Fruit fly (Drosophila melanogaster) whole organism, embryonic: ENCODE data around the gene CstF50.

ENCODE experiments used
- Adf1 ChIP-seq: fragments of 200-800 bp; sonication (Bioruptor generic); IDR thresholded peaks from 2 replicates; pipeline ENCODE4 v1.3.6; 2022; ENCODE audit warnings: missing biosample characterization, missing genetic modification characterization
- B-H2 ChIP-seq: fragments of 200-800 bp; sonication (Bioruptor generic); optimal IDR thresholded peaks from 2 replicates; lab custom pipeline; 2018; ENCODE audit warnings: missing biosample characterization, mild to moderate bottlenecking, missing genetic modification characterization
- Bdp1 ChIP-seq: fragments of 200-800 bp; sonication (Bioruptor generic); optimal IDR thresholded peaks from 3 replicates; lab custom pipeline; 2016; ENCODE audit warnings: missing biosample characterization, missing genetic modification characterization
- Bteb2 ChIP-seq: fragments of 200-800 bp; sonication (Bioruptor generic); optimal IDR thresholded peaks from 2 replicates; lab custom pipeline; 2016; ENCODE audit warnings: missing biosample characterization, missing genetic modification characterization
- C15 ChIP-seq: fragments of 200-800 bp; sonication (Bioruptor generic); IDR thresholded peaks from 3 replicates; pipeline ENCODE4 v1.3.6; 2022; ENCODE audit warnings: missing biosample characterization, missing genetic modification characterization
- CG12071 ChIP-seq: fragments of 200-800 bp; sonication (Bioruptor generic); optimal IDR thresholded peaks from 3 replicates; lab custom pipeline; 2018; ENCODE audit warnings: missing biosample characterization, mild to moderate bottlenecking, missing genetic modification characterization
- CG12769 ChIP-seq: fragments of 200-800 bp; sonication (Bioruptor generic); optimal IDR thresholded peaks from 2 replicates; lab custom pipeline; 2019; ENCODE audit warnings: missing biosample characterization, mild to moderate bottlenecking, missing genetic modification characterization, moderate library complexity
- CG13123 ChIP-seq: fragments of 200-800 bp; sonication (Bioruptor generic); optimal IDR thresholded peaks from 2 replicates; lab custom pipeline; 2016; ENCODE audit warnings: missing biosample characterization, missing genetic modification characterization
- CG15479 ChIP-seq: fragments of 200-800 bp; sonication (Bioruptor generic); optimal IDR thresholded peaks from 3 replicates; lab custom pipeline; 2019; ENCODE audit warnings: missing biosample characterization, mild to moderate bottlenecking, missing genetic modification characterization, moderate library complexity
- CG15514 ChIP-seq: fragments of 200-800 bp; sonication (Bioruptor generic); optimal IDR thresholded peaks from 3 replicates; lab custom pipeline; 2017; ENCODE audit warnings: missing biosample characterization, missing genetic modification characterization, mild to moderate bottlenecking, moderate library complexity, missing genetic modification reagents
- CG16779 ChIP-seq: fragments of 200-800 bp; sonication (Bioruptor generic); IDR thresholded peaks from 2 replicates; pipeline ENCODE4 v1.3.6; 2022; ENCODE audit warnings: missing biosample characterization, missing genetic modification characterization
- CG17328 ChIP-seq: fragments of 200-800 bp; sonication (Bioruptor generic); IDR thresholded peaks from 2 replicates; pipeline ENCODE4 v1.3.6; 2022; ENCODE audit warnings: missing biosample characterization, missing genetic modification characterization
- CG17385 ChIP-seq: fragments of 200-800 bp; sonication (Bioruptor generic); optimal IDR thresholded peaks from 3 replicates; lab custom pipeline; 2018; ENCODE audit warnings: missing biosample characterization, mild to moderate bottlenecking, missing genetic modification characterization
- CG17568 ChIP-seq: fragments of 200-800 bp; sonication (Bioruptor generic); optimal IDR thresholded peaks from 2 replicates; lab custom pipeline; 2018; ENCODE audit warnings: missing biosample characterization, mild to moderate bottlenecking, missing genetic modification characterization, moderate library complexity
- CG17829 ChIP-seq: fragments of 200-800 bp; optimal IDR thresholded peaks from 2 replicates; lab custom pipeline; 2019; ENCODE audit warnings: missing biosample characterization, mild to moderate bottlenecking, missing genetic modification characterization, moderate library complexity
- CG18599 ChIP-seq: fragments of 200-800 bp; sonication (Bioruptor generic); optimal IDR thresholded peaks from 3 replicates; lab custom pipeline; 2017; ENCODE audit warnings: missing biosample characterization, missing genetic modification characterization, mild to moderate bottlenecking, moderate library complexity, missing genetic modification reagents
- CG30020 ChIP-seq: fragments of 200-800 bp; optimal IDR thresholded peaks from 2 replicates; lab custom pipeline; 2019; ENCODE audit warnings: missing biosample characterization, mild to moderate bottlenecking, missing genetic modification characterization, moderate library complexity
- CG31365 ChIP-seq: fragments of 200-800 bp; sonication (Bioruptor generic); optimal IDR thresholded peaks from 2 replicates; lab custom pipeline; 2018; ENCODE audit warnings: missing biosample characterization, mild to moderate bottlenecking, missing genetic modification characterization
- CG4360 ChIP-seq: fragments of 200-800 bp; sonication (Bioruptor generic); IDR thresholded peaks from 2 replicates; pipeline ENCODE4 v1.3.6; 2022; ENCODE audit warnings: missing biosample characterization, missing genetic modification characterization
- CG4854 ChIP-seq: fragments of 200-800 bp; sonication (Bioruptor generic); optimal IDR thresholded peaks from 2 replicates; lab custom pipeline; 2016; ENCODE audit warnings: missing biosample characterization, missing genetic modification characterization, inconsistent platforms
- CG8944 ChIP-seq: fragments of 200-800 bp; sonication (Bioruptor generic); optimal IDR thresholded peaks from 3 replicates; lab custom pipeline; 2016; ENCODE audit warnings: missing biosample characterization, missing genetic modification characterization
- CG9727 ChIP-seq: fragments of 200-800 bp; sonication (Bioruptor generic); optimal IDR thresholded peaks from 3 replicates; lab custom pipeline; 2017; ENCODE audit warnings: missing biosample characterization, mild to moderate bottlenecking, missing genetic modification characterization
- Doc3 ChIP-seq: fragments of 200-800 bp; sonication (Bioruptor generic); IDR thresholded peaks from 3 replicates; pipeline ENCODE4 v1.3.6; 2022; ENCODE audit warnings: missing biosample characterization, missing genetic modification characterization; ENCODE audit not compliant: partially characterized antibody
- E2f2 ChIP-seq: fragments of 200-800 bp; sonication (Bioruptor generic); IDR thresholded peaks from 2 replicates; pipeline ENCODE4 v1.3.6; 2022; ENCODE audit warnings: missing biosample characterization, missing genetic modification characterization
- Hsf ChIP-seq: fragments of 200-800 bp; sonication (Bioruptor generic); optimal IDR thresholded peaks from 3 replicates; lab custom pipeline; 2016; ENCODE audit warnings: missing biosample characterization, missing genetic modification characterization
- Jarid2 ChIP-seq: fragments of 200-800 bp; sonication (Bioruptor generic); optimal IDR thresholded peaks from 3 replicates; lab custom pipeline; 2017; ENCODE audit warnings: mild to moderate bottlenecking, missing biosample characterization, missing genetic modification reagents, missing genetic modification characterization
- Pdp1 ChIP-seq, 2 experiments: fragments of 200-800 bp; sonication (Bioruptor generic); optimal IDR thresholded peaks; 3 replicates each; lab custom pipeline; 2016; ENCODE audit warnings: missing biosample characterization in 2 of 2, missing genetic modification characterization in 2 of 2, mild to moderate bottlenecking in 1 of 2, moderate library complexity in 1 of 2
- Stat92E ChIP-seq, 3 experiments: fragments of >200 bp in 2 of 3; fragments of 200-800 bp in 1 of 3; sonication (Bioruptor generic) in 1 of 3; optimal IDR thresholded peaks; 2 replicates each; lab custom pipeline; 2017 to 2019; ENCODE audit warnings: missing biosample characterization in 3 of 3, missing genetic modification characterization in 3 of 3, mild to moderate bottlenecking in 1 of 3, moderate library complexity in 1 of 3
- Vsx1 ChIP-seq: fragments of 200-800 bp; sonication (Bioruptor generic); optimal IDR thresholded peaks from 2 replicates; lab custom pipeline; 2017; ENCODE audit warnings: missing biosample characterization, mild to moderate bottlenecking, missing genetic modification characterization, missing genetic modification reagents
- ara ChIP-seq: fragments of 200-800 bp; sonication (Bioruptor generic); IDR thresholded peaks from 2 replicates; pipeline ENCODE4 v1.3.6; 2022; ENCODE audit warnings: missing biosample characterization, missing genetic modification characterization
- ato ChIP-seq: fragments of 200-800 bp; sonication (Bioruptor generic); IDR thresholded peaks from 2 replicates; pipeline ENCODE4 v1.3.6; 2022; ENCODE audit warnings: missing biosample characterization, missing genetic modification characterization; ENCODE audit not compliant: partially characterized antibody
- bcd ChIP-seq: fragments of 200-800 bp; sonication (Bioruptor generic); optimal IDR thresholded peaks from 2 replicates; lab custom pipeline; 2017; ENCODE audit warnings: missing biosample characterization, mild to moderate bottlenecking, missing genetic modification characterization
- br ChIP-seq: fragments of >200 bp; optimal IDR thresholded peaks from 2 replicates; lab custom pipeline; 2017
- chinmo ChIP-seq: fragments of 200-800 bp; sonication (Bioruptor generic); IDR thresholded peaks from 4 replicates; pipeline ENCODE4 v1.3.6; 2022; ENCODE audit warnings: missing biosample characterization, missing genetic modification characterization; ENCODE audit not compliant: partially characterized antibody
- chm ChIP-seq: fragments of 200-800 bp; sonication (Bioruptor generic); IDR thresholded peaks from 2 replicates; pipeline ENCODE4 v1.3.6; 2022; ENCODE audit warnings: missing biosample characterization, missing genetic modification characterization
- chn ChIP-seq: fragments of 200-800 bp; sonication (Bioruptor generic); optimal IDR thresholded peaks from 2 replicates; lab custom pipeline; 2016; ENCODE audit warnings: missing biosample characterization, missing genetic modification characterization
- disco-r ChIP-seq: fragments of 200-800 bp; sonication (Bioruptor generic); optimal IDR thresholded peaks from 2 replicates; lab custom pipeline; 2016; ENCODE audit warnings: missing biosample characterization, missing genetic modification characterization
- fd102C ChIP-seq: fragments of 200-800 bp; sonication (Bioruptor generic); optimal IDR thresholded peaks from 2 replicates; lab custom pipeline; 2018; ENCODE audit warnings: missing biosample characterization, mild to moderate bottlenecking, missing genetic modification characterization, moderate library complexity
- her ChIP-seq: fragments of 200-800 bp; sonication (Bioruptor generic); optimal IDR thresholded peaks from 2 replicates; lab custom pipeline; 2016; ENCODE audit warnings: missing biosample characterization, missing genetic modification characterization
- kni ChIP-seq: fragments of 200-800 bp; sonication (Bioruptor generic); optimal IDR thresholded peaks from 3 replicates; lab custom pipeline; 2017; ENCODE audit warnings: mild to moderate bottlenecking, missing biosample characterization, missing genetic modification reagents, missing genetic modification characterization
- lov ChIP-seq, 2 experiments: fragments of 200-800 bp in 1 of 2; fragments of >200 bp in 1 of 2; sonication (Bioruptor generic) in 1 of 2; IDR thresholded peaks in 1 of 2; optimal IDR thresholded peaks in 1 of 2; 2 replicates in 1 of 2; 3 replicates in 1 of 2; pipeline versions ENCODE4 v1.3.6 to Lab custom; 2017 to 2022; ENCODE audit warnings: missing biosample characterization in 1 of 2, missing genetic modification characterization in 1 of 2
- onecut ChIP-seq: fragments of 200-800 bp; sonication (Bioruptor generic); IDR thresholded peaks from 2 replicates; pipeline ENCODE4 v1.3.6; 2022; ENCODE audit warnings: missing biosample characterization, missing genetic modification characterization
- pros ChIP-seq: fragments of 200-800 bp; sonication (Bioruptor generic); optimal IDR thresholded peaks from 3 replicates; lab custom pipeline; 2019; ENCODE audit warnings: missing biosample characterization, mild to moderate bottlenecking, missing genetic modification characterization, moderate library complexity
- scrt ChIP-seq: fragments of 200-800 bp; sonication (Bioruptor generic); optimal IDR thresholded peaks from 2 replicates; lab custom pipeline; 2018; ENCODE audit warnings: missing biosample characterization, mild to moderate bottlenecking, missing genetic modification characterization, moderate library complexity
- slbo ChIP-seq: fragments of 200-800 bp; sonication (Bioruptor generic); IDR thresholded peaks from 2 replicates; pipeline ENCODE4 v1.3.6; 2022; ENCODE audit warnings: missing biosample characterization, missing genetic modification characterization
- sr ChIP-seq: fragments of 200-800 bp; sonication (Bioruptor generic); IDR thresholded peaks from 3 replicates; pipeline ENCODE4 v1.3.6; 2022; ENCODE audit warnings: missing biosample characterization, missing genetic modification characterization
- unc-4 ChIP-seq: fragments of 200-800 bp; sonication (Bioruptor generic); IDR thresholded peaks from 2 replicates; pipeline ENCODE4 v1.3.6; 2022; ENCODE audit warnings: missing biosample characterization, missing genetic modification characterization; ENCODE audit not compliant: partially characterized antibody
- zfh1 ChIP-seq: fragments of 200-800 bp; sonication (Bioruptor generic); IDR thresholded peaks from 3 replicates; pipeline ENCODE4 v1.3.6; 2022; ENCODE audit warnings: missing biosample characterization, missing genetic modification characterization

The CstF50 gene

dm6 chr3R:31724580-31725320 is 12.0 kb downstream of the CstF50 start (continued):
- TF ChIP-seq ato (0 out of 2 replicates have a peak, but pooled peaks have one; percentile 18), pros (GFP tag; lab: Kevin White, UChicago) (peak; percentile 85), CG4854 (no peak), CG18599 (peak; percentile 29), Pdp1 (GFP tag; optimal IDR thresholded peaks at IDR 0.05; lab: Kevin White, UChicago) (no peak), zfh1 (GFP tag; lab: Robert Waterston, UW) (0 out of 3 replicates have a peak, but pooled peaks have one; percentile 45), Bteb2 (GFP tag; lab: Kevin White, UChicago) (no peak), CG15514 (GFP tag; lab: Kevin White, UChicago) (no peak), CG17385 (GFP tag; lab: Kevin White, UChicago) (peak; percentile 90), C15 (GFP tag; lab: Robert Waterston, UW) (no peak), Doc3 (no peak), Jarid2 (GFP tag; lab: Kevin White, UChicago) (peak; percentile 74), CG16779 (GFP tag; lab: Robert Waterston, UW) (no peak), CG31365 (tag; lab: Kevin White, UChicago) (no peak), B-H2 (no peak), CG9727 (GFP tag; lab: Kevin White, UChicago) (no peak), chn (GFP tag; lab: Kevin White, UChicago) (no peak), her (GFP tag; lab: Kevin White, UChicago) (peak; percentile 31), CG12769 (tag; lab: Kevin White, UChicago) (peak; percentile 59), Stat92E (GFP tag; optimal IDR thresholded peaks at IDR 0.05; lab: Kevin White, UChicago) (peak in 1 of 3 experiments; percentile 29), onecut (GFP tag; lab: Robert Waterston, UW) (0 out of 2 replicates have a peak, but pooled peaks have one; percentile 21), unc-4 (GFP tag; lab: Robert Waterston, UW) (0 out of 2 replicates have a peak, but pooled peaks have one; percentile 16), CG4360 (GFP tag; lab: Robert Waterston, UW) (peak; percentile 95), Bdp1 (GFP tag; lab: Kevin White, UChicago) (no peak), scrt (peak; percentile 20), CG17328 (GFP tag; lab: Robert Waterston, UW) (0 out of 2 replicates have a peak, but pooled peaks have one; percentile 4), CG8944 (GFP tag; lab: Kevin White, UChicago) (no peak), sr (peak; percentile 47; the same call in 1 of the 3 replicates), kni (GFP tag; lab: Kevin White, UChicago) (peak; percentile 61), CG15479 (no peak), chm (GFP tag; lab: Robert Waterston, UW) (peak; percentile 69), E2f2 (no peak), lov (optimal IDR thresholded peaks at IDR 0.05; lab: Kevin White, UChicago) (no peak), lov (GFP tag; IDR thresholded peaks at IDR 0.05; lab: Robert Waterston, UW) (peak; percentile 59; the same call in 1 of the 3 replicates), CG13123 (GFP tag; lab: Kevin White, UChicago) (no peak), ara (GFP tag; lab: Robert Waterston, UW) (peak; percentile 53; the same call in 1 of the 2 replicates), bcd (no peak), CG12071 (peak; percentile 19), CG17829 (tag; lab: Kevin White, UChicago) (no peak), fd102C (GFP tag; lab: Kevin White, UChicago) (no peak), disco-r (no peak), CG30020 (tag; lab: Kevin White, UChicago) (no peak), Adf1 (GFP tag; lab: Robert Waterston, UW) (peak; percentile 98), chinmo (peak; percentile 63; the same call in 1 of the 4 replicates), Hsf (no peak), slbo (GFP tag; lab: Robert Waterston, UW) (no peak), br (lab: Kevin White, UChicago) (no peak), Vsx1 (GFP tag; lab: Kevin White, UChicago) (no peak), CG17568 (GFP tag; lab: Kevin White, UChicago) (no peak)
